Worm (Caenorhabditis elegans) whole organism, young adult: Measurements from ENCODE around the gene D1014.2.

Source experiments
- B0019.2 ChIP-seq: fragments of 200-800 bp; sonication (Bioruptor generic); conservative IDR thresholded peaks from 2 replicates; pipeline ENCODE4 v1.3.6; 2022; ENCODE audit warnings: missing genetic modification reagents, missing genetic modification characterization, missing compliant biosample characterization
- B0035.1 ChIP-seq: sonication (generic microtip); optimal IDR thresholded peaks from 2 replicates; lab custom pipeline; 2016; ENCODE audit warnings: missing genetic modification characterization, mild to moderate bottlenecking, missing compliant biosample characterization, missing genotype, missing genetic modification reagents
- B0261.1 ChIP-seq: sonication (generic microtip); optimal IDR thresholded peaks from 2 replicates; lab custom pipeline; 2016; ENCODE audit warnings: mild to moderate bottlenecking, missing genetic modification characterization, moderate library complexity, missing compliant biosample characterization
- F49E8.2 ChIP-seq: sonication (generic microtip); optimal IDR thresholded peaks from 3 replicates; lab custom pipeline; 2017; ENCODE audit warnings: missing genetic modification characterization, mild to moderate bottlenecking, missing compliant biosample characterization, antibody characterized with exemption, moderate library complexity; ENCODE audit not compliant: insufficient read depth
- F55B11.4 ChIP-seq: sonication (generic microtip); optimal IDR thresholded peaks from 2 replicates; lab custom pipeline; 2016; ENCODE audit warnings: missing compliant biosample characterization, missing genetic modification characterization, borderline replicate concordance; ENCODE audit not compliant: insufficient read depth
- Y56A3A.18 ChIP-seq: fragments of 200-800 bp; sonication (Bioruptor generic); IDR thresholded peaks from 2 replicates; pipeline ENCODE4 v1.3.6; 2022; ENCODE audit warnings: missing genetic modification reagents, missing genetic modification characterization, missing compliant biosample characterization
- ama-1 ChIP-seq, 3 experiments: fragments of 150-350 bp in 1 of 3; sonication (generic microtip) in 2 of 3; optimal IDR thresholded peaks; 2 replicates each; lab custom pipeline; 2014 to 2018; ENCODE audit warnings: missing biosample characterization in 2 of 3, missing genetic modification characterization in 2 of 3, missing genetic modification reagents in 2 of 3
- attf-3 ChIP-seq: fragments of 200-800 bp; sonication (Bioruptor generic); conservative IDR thresholded peaks from 2 replicates; pipeline ENCODE4 v1.3.6; 2022; ENCODE audit warnings: missing genetic modification reagents, missing genetic modification characterization, missing compliant biosample characterization
- attf-5 ChIP-seq: fragments of 200-800 bp; sonication (Bioruptor generic); optimal IDR thresholded peaks from 2 replicates; lab custom pipeline; 2018; ENCODE audit warnings: mild to moderate bottlenecking, missing genetic modification characterization, missing compliant biosample characterization
- bed-1 ChIP-seq: fragments of 200-800 bp; sonication (Bioruptor generic); IDR thresholded peaks from 2 replicates; pipeline ENCODE4 v1.3.6; 2022; ENCODE audit warnings: missing genetic modification reagents, missing genetic modification characterization, missing compliant biosample characterization
- egl-44 ChIP-seq: fragments of 200-800 bp; sonication (Bioruptor generic); IDR thresholded peaks from 2 replicates; pipeline ENCODE4 v1.3.6; 2022; ENCODE audit warnings: missing genetic modification reagents, missing genetic modification characterization, missing compliant biosample characterization
- egrh-3 ChIP-seq: fragments of 200-800 bp; sonication (Bioruptor generic); IDR thresholded peaks from 2 replicates; pipeline ENCODE4 v1.3.6; 2022; ENCODE audit warnings: missing genetic modification reagents, missing genetic modification characterization, missing compliant biosample characterization
- fkh-3 ChIP-seq: sonication (generic microtip); optimal IDR thresholded peaks from 2 replicates; lab custom pipeline; 2016; ENCODE audit warnings: mild to moderate bottlenecking, missing genetic modification characterization, missing compliant biosample characterization
- hmg-20 ChIP-seq: fragments of 200-800 bp; sonication (Bioruptor generic); IDR thresholded peaks from 2 replicates; pipeline ENCODE4 v1.3.6; 2022; ENCODE audit warnings: missing genetic modification reagents, missing genetic modification characterization, missing compliant biosample characterization
- hrde-1 ChIP-seq: sonication (generic microtip); optimal IDR thresholded peaks from 2 replicates; lab custom pipeline; 2016; ENCODE audit warnings: missing genetic modification characterization, mild to moderate bottlenecking, missing compliant biosample characterization, moderate library complexity, missing genotype, missing genetic modification reagents, borderline replicate concordance
- let-607 ChIP-seq, 2 experiments: fragments of 200-800 bp in 1 of 2; sonication (Bioruptor generic) in 1 of 2; sonication (generic microtip) in 1 of 2; optimal IDR thresholded peaks; 2 replicates each; lab custom pipeline; 2016 to 2018; ENCODE audit warnings: mild to moderate bottlenecking in 2 of 2, missing compliant biosample characterization in 2 of 2, missing genetic modification characterization in 2 of 2, moderate library complexity in 2 of 2, missing genotype in 1 of 2
- lin-26 ChIP-seq: fragments of 200-800 bp; sonication (Bioruptor generic); IDR thresholded peaks from 2 replicates; pipeline ENCODE4 v1.3.6; 2022; ENCODE audit warnings: missing genetic modification reagents, missing genetic modification characterization, missing compliant biosample characterization
- lsl-1 ChIP-seq: fragments of 200-800 bp; sonication (Bioruptor generic); optimal IDR thresholded peaks from 2 replicates; lab custom pipeline; 2018; ENCODE audit warnings: mild to moderate bottlenecking, missing genetic modification characterization, moderate library complexity, missing compliant biosample characterization
- lsy-27 ChIP-seq: sonication (generic microtip); optimal IDR thresholded peaks from 2 replicates; lab custom pipeline; 2017; ENCODE audit warnings: missing genetic modification characterization, mild to moderate bottlenecking, missing compliant biosample characterization, antibody characterized with exemption, missing genotype, borderline replicate concordance; ENCODE audit not compliant: insufficient read depth
- madf-8 ChIP-seq: fragments of 200-800 bp; sonication (Bioruptor generic); conservative IDR thresholded peaks from 2 replicates; pipeline ENCODE4 v1.3.6; 2022; ENCODE audit warnings: missing genetic modification reagents, missing genetic modification characterization, missing compliant biosample characterization
- mes-4 ChIP-seq: sonication (generic microtip); optimal IDR thresholded peaks from 2 replicates; lab custom pipeline; 2016; ENCODE audit warnings: missing genotype, missing genetic modification characterization, missing compliant biosample characterization
- nhr-120 ChIP-seq: fragments of 200-800 bp; sonication (Bioruptor generic); IDR thresholded peaks from 2 replicates; pipeline ENCODE4 v1.3.6; 2022; ENCODE audit warnings: missing genetic modification characterization, missing compliant biosample characterization
- nhr-90 ChIP-seq: sonication (generic microtip); optimal IDR thresholded peaks from 2 replicates; lab custom pipeline; 2016; ENCODE audit warnings: missing genotype, mild to moderate bottlenecking, missing genetic modification characterization, missing compliant biosample characterization
- pha-4 ChIP-seq: fragments of 150-350 bp; sonication (generic microtip); optimal IDR thresholded peaks from 2 replicates; lab custom pipeline; 2014; ENCODE audit warnings: missing biosample characterization, missing genetic modification reagents, missing genetic modification characterization
- repo-1 ChIP-seq: sonication (generic microtip); optimal IDR thresholded peaks from 2 replicates; lab custom pipeline; 2017; ENCODE audit warnings: mild to moderate bottlenecking, missing genetic modification characterization, missing compliant biosample characterization
- sdz-38 ChIP-seq: sonication (generic microtip); optimal IDR thresholded peaks from 2 replicates; lab custom pipeline; 2016; ENCODE audit warnings: missing genotype, missing genetic modification characterization, missing compliant biosample characterization
- snpc-3.4 ChIP-seq: sonication (generic microtip); optimal IDR thresholded peaks from 2 replicates; lab custom pipeline; 2017; ENCODE audit warnings: missing genetic modification characterization, mild to moderate bottlenecking, missing compliant biosample characterization, antibody characterized with exemption, moderate library complexity, missing genotype, missing genetic modification reagents
- snpc-4 ChIP-seq, 5 experiments: fragments of 150-350 bp in 1 of 5; sonication (generic microtip) in 4 of 5; optimal IDR thresholded peaks; 2 replicates each; lab custom pipeline; 2014 to 2018; ENCODE audit warnings: missing genetic modification characterization in 5 of 5, missing biosample characterization in 3 of 5, antibody characterized with exemption in 2 of 5, mild to moderate bottlenecking in 2 of 5, missing compliant biosample characterization in 2 of 5, missing genotype in 2 of 5, moderate library complexity in 2 of 5, missing genetic modification reagents in 1 of 5
- tbx-9 ChIP-seq: sonication (generic microtip); optimal IDR thresholded peaks from 2 replicates; lab custom pipeline; 2016; ENCODE audit warnings: borderline replicate concordance, missing genetic modification characterization, inconsistent platforms, missing compliant biosample characterization
- zim-3 ChIP-seq: sonication (generic microtip); optimal IDR thresholded peaks from 2 replicates; lab custom pipeline; 2017; ENCODE audit warnings: mild to moderate bottlenecking, missing genetic modification characterization, moderate library complexity, missing compliant biosample characterization
- ztf-22 ChIP-seq: fragments of 200-800 bp; sonication (Bioruptor generic); optimal IDR thresholded peaks from 2 replicates; lab custom pipeline; 2018; ENCODE audit warnings: mild to moderate bottlenecking, missing genetic modification characterization, moderate library complexity, missing compliant biosample characterization
- ztf-25 ChIP-seq: fragments of 200-800 bp; sonication (Bioruptor generic); IDR thresholded peaks from 2 replicates; pipeline ENCODE4 v1.3.6; 2022; ENCODE audit warnings: missing genetic modification reagents, missing genetic modification characterization, missing compliant biosample characterization
- ztf-26 ChIP-seq: sonication (generic microtip); optimal IDR thresholded peaks from 2 replicates; lab custom pipeline; 2017; ENCODE audit warnings: missing genetic modification characterization, missing compliant biosample characterization

D1014.2 gene

DNA sequence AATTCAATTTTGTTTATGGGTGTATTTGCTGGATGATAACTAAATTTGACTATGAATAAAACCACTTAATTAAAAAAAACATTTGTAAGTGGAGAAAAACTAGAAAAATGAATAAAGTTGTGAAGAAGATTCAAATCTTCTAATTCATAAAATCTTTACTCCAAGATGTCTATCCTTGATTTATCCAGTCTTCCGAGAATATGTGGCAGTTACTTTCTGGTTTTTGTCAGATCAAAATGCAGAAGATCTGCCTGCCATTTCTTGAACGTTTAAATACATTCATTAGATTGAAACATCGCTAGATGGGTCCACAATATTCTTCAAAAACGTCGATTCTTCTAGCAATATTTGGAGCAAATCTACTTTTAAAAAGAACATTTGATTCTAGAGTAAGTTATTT is 42.0 kb downstream of the D1014.2 start, which contains the start of gene F20D6.2 (continued):
- no peak for TF ChIP-seq attf-3 (GFP tag; lab: Robert Waterston, UW)
- no peak for TF ChIP-seq pha-4 (tag; lab: Kevin White, UChicago)

DNA sequence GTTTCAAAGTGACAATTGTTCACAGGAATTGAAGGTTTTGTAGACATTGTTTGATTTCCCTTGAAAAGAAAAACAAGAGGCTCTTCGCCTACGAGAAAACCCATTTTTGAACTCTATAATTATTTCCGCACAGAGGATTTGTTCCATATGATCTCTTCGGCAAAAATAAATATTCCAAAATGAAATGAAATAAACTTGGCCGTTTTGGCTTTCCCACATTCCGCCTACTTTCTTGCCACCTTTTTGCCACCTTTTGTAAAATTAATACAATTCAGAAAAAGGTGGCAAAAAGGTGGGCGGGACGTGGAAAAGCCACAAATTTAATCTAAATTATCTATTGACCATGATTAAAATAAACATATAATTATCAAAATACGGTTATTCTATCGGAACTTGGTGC is 44.7 kb downstream of the D1014.2 start, which contains the start of gene F20D6.15:
F20D6.15 (minus strand) TSS at position 47 of the 400 bp plus-strand sequence.
- TF ChIP-seq madf-8 (GFP tag; lab: Robert Waterston, UW): no peak
- no peak for TF ChIP-seq hrde-1
- TF ChIP-seq repo-1 (tag; lab: Kevin White, UChicago): no peak
- TF ChIP-seq F55B11.4 (tag; lab: Kevin White, UChicago): no peak
- no peak for TF ChIP-seq fkh-3
- no peak for TF ChIP-seq F49E8.2 (tag; lab: Kevin White, UChicago)
- no peak for TF ChIP-seq lsl-1 (GFP tag; lab: Kevin White, UChicago)
- TF ChIP-seq Y56A3A.18 (GFP tag; lab: Robert Waterston, UW): no peak
- no peak for TF ChIP-seq B0261.1 (tag; lab: Kevin White, UChicago)
- TF ChIP-seq ama-1 (optimal IDR thresholded peaks at IDR 0.05; lab: Kevin White, UChicago): no peak
- TF ChIP-seq ama-1 (GFP tag; optimal IDR thresholded peaks at IDR 0.05; lab: Kevin White, UChicago): no peak
- no peak for TF ChIP-seq egrh-3 (GFP tag; lab: Robert Waterston, UW)
- no peak for TF ChIP-seq ztf-26 (tag; lab: Kevin White, UChicago)
- TF ChIP-seq lin-26 (GFP tag; lab: Robert Waterston, UW): no peak
- TF ChIP-seq ztf-22 (GFP tag; lab: Kevin White, UChicago): no peak
- no peak for TF ChIP-seq let-607 (tag; optimal IDR thresholded peaks at IDR 0.05; lab: Kevin White, UChicago)
- no peak for TF ChIP-seq attf-5 (GFP tag; lab: Kevin White, UChicago)
- no peak for TF ChIP-seq B0019.2
- TF ChIP-seq tbx-9 (tag; lab: Kevin White, UChicago): no peak

DNA sequence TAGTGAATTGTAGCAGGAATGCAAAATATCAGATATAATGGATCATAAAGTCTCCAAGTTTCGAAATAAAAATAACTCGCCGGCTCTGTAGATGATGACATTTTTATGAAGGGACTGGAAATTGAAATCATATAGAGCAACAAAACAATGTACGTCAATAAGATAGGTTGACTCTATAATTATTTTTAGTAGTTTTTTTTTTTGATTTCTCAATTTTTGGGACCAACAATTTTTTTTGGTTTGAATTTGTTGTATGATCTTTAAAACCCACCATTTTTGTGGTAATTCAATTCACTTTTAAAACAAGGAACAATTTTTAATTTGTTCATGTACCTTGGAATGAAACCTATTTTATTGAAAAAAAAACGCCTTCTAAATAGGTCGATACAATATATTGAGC is 46.3 kb downstream of the D1014.2 start, which contains the start of gene F20D6.12:
F20D6.12 (minus strand) TSS at position 101 of the 400 bp plus-strand sequence.
- no peak for TF ChIP-seq attf-3 (GFP tag; lab: Robert Waterston, UW)
- TF ChIP-seq hmg-20 (GFP tag; lab: Robert Waterston, UW): no peak
- no peak for TF ChIP-seq nhr-120 (GFP tag; lab: Robert Waterston, UW)
- no peak for TF ChIP-seq bed-1 (GFP tag; lab: Robert Waterston, UW)
- no peak for TF ChIP-seq let-607 (tag; optimal IDR thresholded peaks at IDR 0.05; lab: Kevin White, UChicago)
- TF ChIP-seq egl-44: no peak
- no peak for TF ChIP-seq B0035.1 (tag; lab: Kevin White, UChicago)

DNA sequence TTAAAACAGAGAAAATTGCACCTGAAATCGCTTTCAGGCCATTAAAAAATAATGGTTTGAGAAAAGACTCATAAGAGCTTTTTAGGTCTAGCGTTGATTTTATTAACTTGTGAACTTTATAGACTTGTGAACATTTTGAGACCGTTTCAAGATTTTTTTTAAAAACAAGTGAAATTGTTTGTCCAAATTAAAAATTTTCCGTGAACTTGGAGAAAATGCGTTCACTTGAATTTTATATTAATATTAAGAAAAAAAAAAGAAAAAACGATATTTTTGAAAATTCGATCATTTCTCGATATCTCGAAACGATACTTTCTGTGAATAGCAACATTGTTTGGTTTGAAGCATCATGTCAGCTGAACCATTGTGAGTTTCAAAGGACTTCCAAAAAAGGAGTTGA is 46.7 kb downstream of the D1014.2 start, which contains the start of gene F20D6.1:
F20D6.1 (plus strand) TSS at position 301 of the 400 bp plus-strand sequence.
- no peak for TF ChIP-seq nhr-90 (tag; lab: Kevin White, UChicago)
- TF ChIP-seq zim-3 (tag; lab: Kevin White, UChicago): no peak
- no peak for TF ChIP-seq sdz-38
- TF ChIP-seq mes-4 (tag; lab: Kevin White, UChicago): no peak
- no peak for TF ChIP-seq snpc-4 (GFP tag; optimal IDR thresholded peaks at IDR 0.05; lab: Kevin White, UChicago)
- TF ChIP-seq snpc-4 (tag; optimal IDR thresholded peaks at IDR 0.05; lab: Kevin White, UChicago): no peak
- TF ChIP-seq lsy-27 (tag; lab: Kevin White, UChicago): no peak
- no peak for TF ChIP-seq ztf-25
- TF ChIP-seq snpc-3.4 (tag; lab: Kevin White, UChicago): no peak
